Worm (Caenorhabditis elegans) whole organism, L4 larva: ENCODE measurements around the gene fbxa-100.

Source experiments
- Y105C5A.15 ChIP-seq: fragments of 200-800 bp; sonication (Bioruptor generic); IDR thresholded peaks from 2 replicates; pipeline ENCODE4 v1.3.6; 2022; ENCODE audit warnings: missing genetic modification characterization, missing compliant biosample characterization
- aly-2 ChIP-seq: sonication (generic microtip); optimal IDR thresholded peaks from 2 replicates; lab custom pipeline; 2018; ENCODE audit warnings: missing biosample characterization, missing genetic modification characterization
- ceh-62 ChIP-seq: sonication (generic microtip); optimal IDR thresholded peaks from 2 replicates; lab custom pipeline; 2017; ENCODE audit warnings: missing biosample characterization, missing genetic modification characterization
- cey-2 ChIP-seq: sonication (generic microtip); optimal IDR thresholded peaks from 3 replicates; lab custom pipeline; 2017; ENCODE audit warnings: missing genetic modification characterization, mild to moderate bottlenecking, missing compliant biosample characterization, antibody characterized with exemption, borderline replicate concordance; ENCODE audit not compliant: insufficient read depth
- dpl-1 ChIP-seq: fragments of 150-350 bp; optimal IDR thresholded peaks from 2 replicates; lab custom pipeline; 2014; ENCODE audit warnings: missing biosample characterization, missing genetic modification reagents, missing genetic modification characterization
- lin-39 ChIP-seq: fragments of 150-350 bp; optimal IDR thresholded peaks from 2 replicates; lab custom pipeline; 2014; ENCODE audit warnings: missing biosample characterization, missing genetic modification reagents, missing genetic modification characterization
- madf-5 ChIP-seq, 2 experiments: fragments of 200-800 bp; sonication (Bioruptor generic); IDR thresholded peaks; 2 replicates each; pipeline ENCODE4 v1.3.6; 2022; ENCODE audit warnings: missing compliant biosample characterization in 2 of 2, missing genetic modification characterization in 2 of 2
- nhr-6 ChIP-seq: fragments of 150-350 bp; optimal IDR thresholded peaks from 2 replicates; lab custom pipeline; 2014; ENCODE audit warnings: missing biosample characterization, missing genetic modification characterization
- pha-4 ChIP-seq, 2 experiments: fragments of 150-350 bp in 1 of 2; fragments of 200-800 bp in 1 of 2; sonication (Bioruptor generic) in 1 of 2; IDR thresholded peaks in 1 of 2; optimal IDR thresholded peaks in 1 of 2; 2 replicates each; pipeline versions ENCODE4 v1.3.6 to Lab custom; 2014 to 2022; ENCODE audit warnings: missing genetic modification characterization in 2 of 2, missing genetic modification reagents in 2 of 2, missing biosample characterization in 1 of 2, missing compliant biosample characterization in 1 of 2
- skn-1 ChIP-seq: fragments of 150-350 bp; optimal IDR thresholded peaks from 2 replicates; lab custom pipeline; 2014; ENCODE audit warnings: missing biosample characterization, missing genetic modification characterization

DNA sequence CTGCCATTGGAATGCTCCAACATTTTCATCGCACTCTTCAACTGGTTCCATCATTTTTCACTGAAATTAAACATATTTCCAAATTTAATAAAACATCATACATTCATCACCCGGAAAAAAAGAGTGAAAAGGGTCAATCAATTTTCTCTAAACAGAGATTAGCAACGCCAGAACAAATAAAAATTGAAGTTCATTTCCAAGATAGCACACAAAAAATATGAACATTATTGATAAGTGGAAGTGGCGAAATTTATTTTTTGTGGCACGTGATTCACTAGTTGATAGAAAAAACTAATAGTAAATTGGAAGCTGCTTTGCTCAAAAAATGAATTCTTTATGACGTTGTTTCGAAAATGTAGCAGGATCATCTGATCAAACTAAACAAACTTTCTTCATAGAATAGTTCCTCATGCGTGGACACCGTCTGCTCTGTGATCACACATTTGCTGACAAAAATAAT, 13.4 kb upstream of the fbxa-100 start, which contains the start of the genes F14H3.12 and srj-29:
- TF ChIP-seq dpl-1 (GFP tag; lab: Kevin White, UChicago) (no peak), Y105C5A.15 (GFP tag; lab: Robert Waterston, UW) (no peak), ceh-62 (tag; lab: Kevin White, UChicago) (no peak), pha-4 (GFP tag; IDR thresholded peaks at IDR 0.05; lab: Robert Waterston, UW) (no peak), pha-4 (tag; optimal IDR thresholded peaks at IDR 0.05; lab: Kevin White, UChicago) (no peak), cey-2 (tag; lab: Kevin White, UChicago) (no peak), aly-2 (tag; lab: Kevin White, UChicago) (no peak), lin-39 (tag; lab: Kevin White, UChicago) (no peak), skn-1 (no peak), madf-5 (GFP tag; IDR thresholded peaks at IDR 0.05; lab: Robert Waterston, UW) (no peak), nhr-6 (tag; lab: Kevin White, UChicago) (no peak)
